Fruit fly (Drosophila melanogaster) whole organism, embryonic: ENCODE measurements around the gene ENGase.

Experiments
- Abd-B ChIP-seq: fragments of 200-800 bp; sonication (Bioruptor generic); optimal IDR thresholded peaks from 2 replicates; lab custom pipeline; 2018; ENCODE audit warnings: missing biosample characterization, mild to moderate bottlenecking, missing genetic modification characterization, moderate library complexity
- Blimp-1 ChIP-seq: fragments of 200-800 bp; sonication (Bioruptor generic); optimal IDR thresholded peaks from 3 replicates; lab custom pipeline; 2018; ENCODE audit warnings: missing biosample characterization, missing genetic modification characterization, mild to moderate bottlenecking, moderate library complexity, missing genetic modification reagents
- CG10274 ChIP-seq: fragments of 200-800 bp; sonication (Bioruptor generic); optimal IDR thresholded peaks from 3 replicates; lab custom pipeline; 2017; ENCODE audit warnings: missing biosample characterization, mild to moderate bottlenecking, missing genetic modification characterization
- CG10979 ChIP-seq: fragments of 200-800 bp; sonication (Bioruptor generic); optimal IDR thresholded peaks from 2 replicates; lab custom pipeline; 2018; ENCODE audit warnings: missing biosample characterization, mild to moderate bottlenecking, missing genetic modification characterization, moderate library complexity
- CG11696 ChIP-seq: fragments of 200-800 bp; sonication (Bioruptor generic); IDR thresholded peaks from 2 replicates; pipeline ENCODE4 v1.3.6; 2022; ENCODE audit warnings: missing biosample characterization, missing genetic modification characterization
- CG12071 ChIP-seq: fragments of 200-800 bp; sonication (Bioruptor generic); optimal IDR thresholded peaks from 3 replicates; lab custom pipeline; 2018; ENCODE audit warnings: missing biosample characterization, mild to moderate bottlenecking, missing genetic modification characterization
- CG12299 ChIP-seq: fragments of 200-800 bp; sonication (Bioruptor generic); optimal IDR thresholded peaks from 2 replicates; lab custom pipeline; 2018; ENCODE audit warnings: missing biosample characterization, mild to moderate bottlenecking, missing genetic modification characterization
- CG13624 ChIP-seq: fragments of 200-800 bp; sonication (Bioruptor generic); optimal IDR thresholded peaks from 2 replicates; lab custom pipeline; 2016; ENCODE audit warnings: missing biosample characterization, missing genetic modification characterization
- CG13775 ChIP-seq: fragments of 200-800 bp; sonication (Bioruptor generic); optimal IDR thresholded peaks from 3 replicates; lab custom pipeline; 2017; ENCODE audit warnings: missing biosample characterization, mild to moderate bottlenecking, missing genetic modification characterization
- CG14965 ChIP-seq: fragments of 200-800 bp; sonication (Bioruptor generic); optimal IDR thresholded peaks from 2 replicates; lab custom pipeline; 2016; ENCODE audit warnings: missing biosample characterization, missing genetic modification characterization, borderline replicate concordance
- CG15479 ChIP-seq: fragments of 200-800 bp; sonication (Bioruptor generic); optimal IDR thresholded peaks from 3 replicates; lab custom pipeline; 2019; ENCODE audit warnings: missing biosample characterization, mild to moderate bottlenecking, missing genetic modification characterization, moderate library complexity
- CG2120 ChIP-seq: fragments of 200-800 bp; sonication (Bioruptor generic); optimal IDR thresholded peaks from 3 replicates; lab custom pipeline; 2016; ENCODE audit warnings: missing biosample characterization, missing genetic modification characterization
- CG30020 ChIP-seq: fragments of 200-800 bp; optimal IDR thresholded peaks from 2 replicates; lab custom pipeline; 2019; ENCODE audit warnings: missing biosample characterization, mild to moderate bottlenecking, missing genetic modification characterization, moderate library complexity
- CG3726 ChIP-seq: fragments of 200-800 bp; sonication (Bioruptor generic); IDR thresholded peaks from 3 replicates; pipeline ENCODE4, ENCODE4 v1.3.6; 2022; ENCODE audit warnings: missing biosample characterization, missing genetic modification characterization
- CG3838 ChIP-seq: fragments of 200-800 bp; sonication (Bioruptor generic); optimal IDR thresholded peaks from 3 replicates; lab custom pipeline; 2016; ENCODE audit warnings: missing biosample characterization, missing genetic modification characterization
- CG4424 ChIP-seq: fragments of 200-800 bp; sonication (Bioruptor generic); optimal IDR thresholded peaks from 3 replicates; lab custom pipeline; 2016; ENCODE audit warnings: missing biosample characterization, missing genetic modification characterization
- CG6689 ChIP-seq: fragments of 200-800 bp; sonication (Bioruptor generic); IDR thresholded peaks from 2 replicates; pipeline ENCODE4 v1.3.6; 2022; ENCODE audit warnings: missing biosample characterization, missing genetic modification characterization
- CG8765 ChIP-seq: fragments of 200-800 bp; sonication (Bioruptor generic); IDR thresholded peaks from 2 replicates; pipeline ENCODE4 v1.3.6; 2022; ENCODE audit warnings: missing biosample characterization, missing genetic modification characterization
- Camta ChIP-seq: fragments of 200-800 bp; sonication (Bioruptor generic); optimal IDR thresholded peaks from 2 replicates; lab custom pipeline; 2016; ENCODE audit warnings: missing biosample characterization, missing genetic modification characterization
- CoRest ChIP-seq: fragments of 200-800 bp; sonication (Bioruptor generic); optimal IDR thresholded peaks from 3 replicates; lab custom pipeline; 2018; ENCODE audit warnings: missing biosample characterization, mild to moderate bottlenecking, missing genetic modification characterization, moderate library complexity
- Dbx ChIP-seq: fragments of 200-800 bp; sonication (Bioruptor generic); IDR thresholded peaks from 3 replicates; pipeline ENCODE4 v1.3.6; 2022; ENCODE audit warnings: missing biosample characterization, missing genetic modification characterization
- Dek ChIP-seq: fragments of 200-800 bp; sonication (Bioruptor generic); optimal IDR thresholded peaks from 3 replicates; lab custom pipeline; 2019; ENCODE audit warnings: missing biosample characterization, mild to moderate bottlenecking, missing genetic modification characterization, moderate library complexity
- Doc3 ChIP-seq: fragments of 200-800 bp; sonication (Bioruptor generic); IDR thresholded peaks from 3 replicates; pipeline ENCODE4 v1.3.6; 2022; ENCODE audit warnings: missing biosample characterization, missing genetic modification characterization; ENCODE audit not compliant: partially characterized antibody
- Drgx ChIP-seq: fragments of 200-800 bp; sonication (Bioruptor generic); IDR thresholded peaks from 2 replicates; pipeline ENCODE4 v1.3.6; 2022; ENCODE audit warnings: missing biosample characterization, missing genetic modification characterization
- Fer1 ChIP-seq: fragments of 200-800 bp; sonication (Bioruptor generic); optimal IDR thresholded peaks from 2 replicates; lab custom pipeline; 2017; ENCODE audit warnings: missing biosample characterization, mild to moderate bottlenecking, missing genetic modification characterization
- NFAT ChIP-seq: fragments of 200-800 bp; sonication (Bioruptor generic); IDR thresholded peaks from 2 replicates; pipeline ENCODE4 v1.3.6; 2022; ENCODE audit warnings: missing biosample characterization, missing genetic modification characterization
- cas ChIP-seq: fragments of 200-800 bp; sonication (Bioruptor generic); IDR thresholded peaks from 2 replicates; pipeline ENCODE4 v1.3.6; 2022; ENCODE audit warnings: missing biosample characterization, missing genetic modification characterization
- caup ChIP-seq: fragments of 200-800 bp; sonication (Bioruptor generic); optimal IDR thresholded peaks from 3 replicates; lab custom pipeline; 2017; ENCODE audit warnings: missing biosample characterization, mild to moderate bottlenecking, missing genetic modification characterization, moderate library complexity; ENCODE audit not compliant: severe bottlenecking
- chinmo ChIP-seq: fragments of 200-800 bp; sonication (Bioruptor generic); IDR thresholded peaks from 4 replicates; pipeline ENCODE4 v1.3.6; 2022; ENCODE audit warnings: missing biosample characterization, missing genetic modification characterization; ENCODE audit not compliant: partially characterized antibody
- emc ChIP-seq: fragments of 200-800 bp; sonication (Bioruptor generic); optimal IDR thresholded peaks from 2 replicates; lab custom pipeline; 2016; ENCODE audit warnings: missing biosample characterization, missing genetic modification characterization
- en ChIP-seq: fragments of 200-800 bp; sonication (Bioruptor generic); optimal IDR thresholded peaks from 2 replicates; lab custom pipeline; 2016; ENCODE audit warnings: missing biosample characterization, missing genetic modification characterization
- ewg ChIP-seq: fragments of 200-800 bp; sonication (Bioruptor generic); optimal IDR thresholded peaks from 3 replicates; lab custom pipeline; 2017; ENCODE audit warnings: mild to moderate bottlenecking, missing biosample characterization, missing genetic modification reagents, missing genetic modification characterization
- eyg ChIP-seq: fragments of 200-800 bp; sonication (Bioruptor generic); optimal IDR thresholded peaks from 3 replicates; lab custom pipeline; 2016; ENCODE audit warnings: missing biosample characterization, missing genetic modification characterization
- fd64A ChIP-seq: fragments of 200-800 bp; sonication (Bioruptor generic); optimal IDR thresholded peaks from 3 replicates; lab custom pipeline; 2018; ENCODE audit warnings: missing biosample characterization, mild to moderate bottlenecking, missing genetic modification characterization
- kni ChIP-seq: fragments of 200-800 bp; sonication (Bioruptor generic); optimal IDR thresholded peaks from 3 replicates; lab custom pipeline; 2017; ENCODE audit warnings: mild to moderate bottlenecking, missing biosample characterization, missing genetic modification reagents, missing genetic modification characterization
- lilli ChIP-seq: fragments of 200-800 bp; sonication (Bioruptor generic); optimal IDR thresholded peaks from 3 replicates; lab custom pipeline; 2016; ENCODE audit warnings: missing biosample characterization, missing genetic modification characterization
- nerfin-2 ChIP-seq: fragments of 200-800 bp; sonication (Bioruptor generic); IDR thresholded peaks from 2 replicates; pipeline ENCODE4 v1.3.6; 2022; ENCODE audit warnings: missing biosample characterization, missing genetic modification characterization; ENCODE audit not compliant: partially characterized antibody
- p53 ChIP-seq: fragments of 200-800 bp; sonication (Bioruptor generic); optimal IDR thresholded peaks from 2 replicates; lab custom pipeline; 2016; ENCODE audit warnings: missing biosample characterization, missing genetic modification characterization
- phol ChIP-seq: fragments of 200-800 bp; sonication (Bioruptor generic); optimal IDR thresholded peaks from 3 replicates; lab custom pipeline; 2018; ENCODE audit warnings: missing biosample characterization, mild to moderate bottlenecking, missing genetic modification characterization, moderate library complexity
- pnt ChIP-seq: fragments of 200-800 bp; sonication (Bioruptor generic); optimal IDR thresholded peaks from 3 replicates; lab custom pipeline; 2016; ENCODE audit warnings: missing biosample characterization, missing genetic modification characterization
- prd ChIP-seq, 3 experiments: fragments of >200 bp in 2 of 3; fragments of 200-800 bp in 1 of 3; sonication (Bioruptor generic) in 1 of 3; optimal IDR thresholded peaks in 2 of 3; IDR thresholded peaks in 1 of 3; 2 replicates in 2 of 3; 3 replicates in 1 of 3; pipeline versions ENCODE4 v1.3.6 to Lab custom; 2017 to 2022; ENCODE audit warnings: missing biosample characterization in 1 of 3, missing genetic modification characterization in 1 of 3
- so ChIP-seq: fragments of 200-800 bp; sonication (Bioruptor generic); IDR thresholded peaks from 3 replicates; pipeline ENCODE4 v1.3.6; 2022; ENCODE audit warnings: missing biosample characterization, missing genetic modification characterization
- sqz ChIP-seq: fragments of 200-800 bp; sonication (Bioruptor generic); optimal IDR thresholded peaks from 3 replicates; lab custom pipeline; 2018; ENCODE audit warnings: missing biosample characterization, mild to moderate bottlenecking, missing genetic modification characterization
- tin ChIP-seq: fragments of 200-800 bp; sonication (Bioruptor generic); optimal IDR thresholded peaks from 3 replicates; lab custom pipeline; 2016; ENCODE audit warnings: missing biosample characterization, missing genetic modification characterization
- tio ChIP-seq: fragments of 200-800 bp; sonication (Bioruptor generic); optimal IDR thresholded peaks from 2 replicates; lab custom pipeline; 2017; ENCODE audit warnings: missing biosample characterization, missing genetic modification characterization, inconsistent platforms
- ttk ChIP-seq: fragments of 200-800 bp; sonication (Bioruptor generic); IDR thresholded peaks from 2 replicates; pipeline ENCODE4 v2.1.2; 2022; ENCODE audit warnings: missing biosample characterization, missing genetic modification characterization
- twi ChIP-seq: fragments of 200-800 bp; optimal IDR thresholded peaks from 2 replicates; lab custom pipeline; 2019; ENCODE audit warnings: missing biosample characterization, mild to moderate bottlenecking, missing genetic modification characterization, moderate library complexity
- vvl ChIP-seq: fragments of 200-800 bp; sonication (Bioruptor generic); IDR thresholded peaks from 2 replicates; pipeline ENCODE4 v1.3.6; 2022; ENCODE audit warnings: missing biosample characterization, missing genetic modification characterization
- zfh1 ChIP-seq: fragments of 200-800 bp; sonication (Bioruptor generic); IDR thresholded peaks from 3 replicates; pipeline ENCODE4 v1.3.6; 2022; ENCODE audit warnings: missing biosample characterization, missing genetic modification characterization
- zfh2 ChIP-seq: fragments of 200-800 bp; sonication (Bioruptor generic); optimal IDR thresholded peaks from 2 replicates; lab custom pipeline; 2016; ENCODE audit warnings: missing biosample characterization, missing genetic modification characterization

ENGase gene

DNA sequence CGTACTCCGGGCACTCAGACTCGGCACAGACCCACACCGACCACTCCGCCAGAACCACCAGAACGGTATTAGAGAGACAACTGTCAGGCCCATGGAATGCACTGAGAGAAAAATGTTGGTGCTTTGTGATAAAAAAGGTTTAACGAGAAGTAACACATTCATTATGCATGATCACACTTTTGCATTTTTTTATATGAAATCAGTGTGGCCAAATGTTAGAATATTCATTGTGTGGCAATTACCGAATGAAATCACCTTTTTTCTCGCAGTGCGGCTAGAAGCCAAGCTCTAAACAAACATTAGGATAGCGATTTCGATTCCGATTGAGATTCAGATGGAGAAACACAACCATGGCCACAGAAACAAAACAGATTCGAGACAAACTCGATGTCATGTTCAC is 42.1 kb downstream of the ENGase start (continued):
- TF ChIP-seq pnt (GFP tag; lab: Kevin White, UChicago): peak; percentile 18
- peak; percentile 39 for TF ChIP-seq CoRest (tag; lab: Kevin White, UChicago)
- peak; percentile 21 for TF ChIP-seq CG12071
- TF ChIP-seq sqz (GFP tag; lab: Kevin White, UChicago): no peak
- TF ChIP-seq CG8765 (GFP tag; lab: Robert Waterston, UW): no peak
- TF ChIP-seq CG10979 (tag; lab: Kevin White, UChicago): peak; percentile 33
- no peak for TF ChIP-seq Dek (tag; lab: Kevin White, UChicago)
- no peak for TF ChIP-seq CG14965 (GFP tag; lab: Kevin White, UChicago)
- no peak for TF ChIP-seq prd (optimal IDR thresholded peaks at IDR 0.05; lab: Kevin White, UChicago)
- peak; percentile 59; the same call in 2 of the 3 replicates for TF ChIP-seq prd (GFP tag; IDR thresholded peaks at IDR 0.05; lab: Robert Waterston, UW)
- no peak for TF ChIP-seq CG15479 (GFP tag; lab: Kevin White, UChicago)
- TF ChIP-seq CG6689: 0 out of 2 replicates have a peak, but pooled peaks have one; percentile 22
- no peak for TF ChIP-seq p53 (GFP tag; lab: Kevin White, UChicago)
- TF ChIP-seq tin (GFP tag; lab: Kevin White, UChicago): peak; percentile 29
- TF ChIP-seq CG13775: peak; percentile 14
- peak; percentile 24 for TF ChIP-seq Blimp-1 (GFP tag; lab: Kevin White, UChicago)
- peak; percentile 34 for TF ChIP-seq caup (GFP tag; lab: Kevin White, UChicago)
- peak; percentile 72 for TF ChIP-seq Drgx (GFP tag; lab: Robert Waterston, UW)
- peak; percentile 49; the same call in 1 of the 2 replicates for TF ChIP-seq NFAT (GFP tag; lab: Robert Waterston, UW)
- TF ChIP-seq lilli (GFP tag; lab: Kevin White, UChicago): peak; percentile 42
- TF ChIP-seq zfh2 (GFP tag; lab: Kevin White, UChicago): peak; percentile 15
- TF ChIP-seq fd64A (GFP tag; lab: Kevin White, UChicago): no peak
- TF ChIP-seq cas: no peak
- TF ChIP-seq nerfin-2 (GFP tag; lab: Robert Waterston, UW): no peak
- peak; percentile 57; the same call in 2 of the 3 replicates for TF ChIP-seq zfh1 (GFP tag; lab: Robert Waterston, UW)
- peak; percentile 61 for TF ChIP-seq Fer1 (GFP tag; lab: Kevin White, UChicago)
- no peak for TF ChIP-seq emc
- no peak for TF ChIP-seq ttk (GFP tag; lab: Robert Waterston, UW)
- no peak for TF ChIP-seq kni (GFP tag; lab: Kevin White, UChicago)
- TF ChIP-seq eyg (GFP tag; lab: Kevin White, UChicago): no peak
- no peak for TF ChIP-seq Abd-B (GFP tag; lab: Kevin White, UChicago)
- peak; percentile 3 for TF ChIP-seq CG10274 (GFP tag; lab: Kevin White, UChicago)
- TF ChIP-seq phol (tag; lab: Kevin White, UChicago): peak; percentile 6
- no peak for TF ChIP-seq ewg
- TF ChIP-seq Dbx (GFP tag; lab: Robert Waterston, UW): 0 out of 3 replicates have a peak, but pooled peaks have one; percentile 40
- no peak for TF ChIP-seq CG30020
- 0 out of 3 replicates have a peak, but pooled peaks have one; percentile 21 for TF ChIP-seq so
- peak; percentile 21 for TF ChIP-seq CG4424 (GFP tag; lab: Kevin White, UChicago)
- peak; percentile 1 for TF ChIP-seq tio (GFP tag; lab: Kevin White, UChicago)
- no peak for TF ChIP-seq Doc3 (GFP tag; lab: Robert Waterston, UW)
- no peak for TF ChIP-seq CG3838
- TF ChIP-seq CG3726 (GFP tag; lab: Robert Waterston, UW): no peak
- TF ChIP-seq en: no peak
- TF ChIP-seq twi (tag; lab: Kevin White, UChicago): no peak
- peak; percentile 55 for TF ChIP-seq CG2120 (GFP tag; lab: Kevin White, UChicago)
- no peak for TF ChIP-seq CG12299 (tag; lab: Kevin White, UChicago)
- peak; percentile 12 for TF ChIP-seq Camta
- TF ChIP-seq CG11696 (GFP tag; lab: Robert Waterston, UW): 0 out of 2 replicates have a peak, but pooled peaks have one; percentile 34
- no peak for TF ChIP-seq chinmo (GFP tag; lab: Robert Waterston, UW)
- peak; percentile 44 for TF ChIP-seq vvl (GFP tag; lab: Robert Waterston, UW)
- TF ChIP-seq CG13624 (GFP tag; lab: Kevin White, UChicago): peak; percentile 43
